Worm (Caenorhabditis elegans) whole organism, L4/young adult: ENCODE results near the gene twk-32.

Experiments used
- W03F9.2 ChIP-seq: fragments of 150-350 bp; optimal IDR thresholded peaks from 2 replicates; lab custom pipeline; 2014; ENCODE audit warnings: missing biosample characterization, missing genetic modification characterization
- dao-5 ChIP-seq: sonication (generic microtip); optimal IDR thresholded peaks from 2 replicates; lab custom pipeline; 2016; ENCODE audit warnings: missing genotype, missing genetic modification characterization, moderate library complexity, missing compliant biosample characterization
- him-1 ChIP-seq: sonication (generic microtip); optimal IDR thresholded peaks from 2 replicates; lab custom pipeline; 2016; ENCODE audit warnings: missing genotype, missing genetic modification reagents, missing genetic modification characterization, missing compliant biosample characterization

DNA sequence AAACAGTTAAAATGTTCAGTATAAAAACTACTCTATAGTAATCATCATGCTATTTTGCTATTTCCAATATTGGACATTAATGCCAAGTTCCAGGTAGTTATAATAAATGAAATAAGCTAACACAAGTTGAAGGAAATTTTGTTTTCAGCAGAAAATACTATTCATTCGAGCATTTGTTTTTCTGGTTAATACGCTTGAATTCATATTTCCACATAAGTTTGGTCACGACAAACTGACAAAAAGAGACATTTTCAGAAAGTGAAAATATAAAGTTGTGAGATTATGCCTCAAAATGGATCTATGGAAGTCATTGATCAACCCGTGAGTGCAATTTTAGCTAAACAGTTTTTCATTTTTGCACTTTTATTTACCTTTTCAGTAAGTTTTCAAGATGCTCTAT is 48.7 kb downstream of the twk-32 start, which contains the start of gene srx-131:
- TF ChIP-seq W03F9.2 (tag; lab: Kevin White, UChicago) (no peak), him-1 (no peak), dao-5 (tag; lab: Kevin White, UChicago) (no peak)
